Worm (Caenorhabditis elegans) whole organism, midembryonic: ENCODE results near the gene oef-1.
A peak's percentile ranks its signal among the peaks of the same experiment; 100 is the strongest.

Experiments used
- T22C8.4 ChIP-seq: fragments of 200-800 bp; sonication (Bioruptor generic); IDR thresholded peaks from 2 replicates; pipeline ENCODE4 v1.3.6; 2022; ENCODE audit warnings: missing genetic modification characterization, missing compliant biosample characterization
- flt-1 ChIP-seq: fragments of 200-800 bp; sonication (Bioruptor generic); IDR thresholded peaks from 2 replicates; pipeline ENCODE4 v1.3.6; 2022; ENCODE audit warnings: missing genetic modification characterization, missing compliant biosample characterization
- med-1 ChIP-seq: sonication (generic microtip); optimal IDR thresholded peaks from 2 replicates; lab custom pipeline; 2017; ENCODE audit warnings: missing genetic modification characterization, mild to moderate bottlenecking, missing compliant biosample characterization, antibody characterized with exemption, missing genetic modification reagents; ENCODE audit not compliant: insufficient read depth
- ref-1 ChIP-seq: fragments of 200-800 bp; sonication (Bioruptor generic); conservative IDR thresholded peaks from 2 replicates; pipeline ENCODE4 v1.3.6; 2022; ENCODE audit warnings: missing genetic modification reagents, missing genetic modification characterization, missing compliant biosample characterization
- tab-1 ChIP-seq: fragments of 200-800 bp; sonication (Bioruptor generic); IDR thresholded peaks from 2 replicates; pipeline ENCODE4 v1.3.6; 2022; ENCODE audit warnings: missing genetic modification characterization, missing compliant biosample characterization
- ztf-29 ChIP-seq: fragments of 200-800 bp; sonication (Bioruptor generic); IDR thresholded peaks from 2 replicates; pipeline ENCODE4 v1.3.6; 2022; ENCODE audit warnings: missing genetic modification reagents, missing genetic modification characterization, missing compliant biosample characterization

- no peak for TF ChIP-seq tab-1
- 0 out of 2 replicates have a peak, but pooled peaks have one; percentile 8 for TF ChIP-seq T22C8.4 (GFP tag; lab: Robert Waterston, UW)
- TF ChIP-seq ref-1 (GFP tag; lab: Robert Waterston, UW): no peak
- TF ChIP-seq flt-1 (GFP tag; lab: Robert Waterston, UW): no peak
- no peak for TF ChIP-seq ztf-29 (GFP tag; lab: Robert Waterston, UW)
- no peak for TF ChIP-seq med-1 (GFP tag; lab: Kevin White, UChicago)
These were observed 27.0 kb downstream of the oef-1 start, which contains the start of gene cec-4 for ce11 chrIV:7575147-7575768.
